Comparison of ENCODE assay signal across 4 fruit fly cellular contexts in genomic region chrX:19745908-19746604, dm6.
TF ChIP-seq lines count a peak whose summit lies in the region.

Gene parvin, plus strand, starts transcription at chrX:19746041.

- TF ChIP-seq CTCF in whole organism, embryonic (GFP tag; optimal IDR thresholded peaks at IDR 0.05; lab: Kevin White, UChicago): no peak

TF ChIP-seq in whole organism, adult, 20 proteins besides CTCF, POLR2A, EP300 and RAD21:
- TF ChIP-seq tj (GFP tag; optimal IDR thresholded peaks at IDR 0.05; lab: Kevin White, UChicago): peak; percentile 86
- peak; percentile 27 for TF ChIP-seq CG7101 (tag; optimal IDR thresholded peaks at IDR 0.05; lab: Kevin White, UChicago)
- no peak for TF ChIP-seq bab1 (GFP tag; optimal IDR thresholded peaks at IDR 0.05; lab: Kevin White, UChicago)

TF ChIP-seq in whole organism, embryonic, 481 proteins besides CTCF, POLR2A, EP300 and RAD21 (continues in another document):
- TF ChIP-seq CG13287 (GFP tag; IDR thresholded peaks at IDR 0.05; lab: Robert Waterston, UW; ENCODE audit: partially characterized antibody): peak; percentile 19; the same call in 1 of the 2 replicates
- TF ChIP-seq tx (GFP tag; optimal IDR thresholded peaks at IDR 0.05; lab: Kevin White, UChicago): peak; percentile 52
- TF ChIP-seq CG12071 (GFP tag; optimal IDR thresholded peaks at IDR 0.05; lab: Kevin White, UChicago): no peak
- TF ChIP-seq knrl (GFP tag; IDR thresholded peaks at IDR 0.05; lab: Robert Waterston, UW; ENCODE audit: partially characterized antibody): peak; percentile 37; the same call in 1 of the 3 replicates
- TF ChIP-seq E2f2 (GFP tag; IDR thresholded peaks at IDR 0.05; lab: Robert Waterston, UW): peak; percentile 35
- peak; percentile 57 for TF ChIP-seq BEAF-32 (GFP tag; optimal IDR thresholded peaks at IDR 0.05; lab: Kevin White, UChicago)
- peak; percentile 38 for TF ChIP-seq CG12659 (GFP tag; optimal IDR thresholded peaks at IDR 0.05; lab: Kevin White, UChicago)
- peak; percentile 5 for TF ChIP-seq Ets97D (GFP tag; optimal IDR thresholded peaks at IDR 0.05; lab: Kevin White, UChicago)
- peak; percentile 87 for TF ChIP-seq BtbVII (GFP tag; optimal IDR thresholded peaks at IDR 0.05; lab: Kevin White, UChicago)
- no peak for TF ChIP-seq CG17361 (GFP tag; IDR thresholded peaks at IDR 0.05; lab: Robert Waterston, UW)
- no peak for TF ChIP-seq CG2199 (GFP tag; IDR thresholded peaks at IDR 0.05; lab: Robert Waterston, UW)
- TF ChIP-seq Stat92E (GFP tag; optimal IDR thresholded peaks at IDR 0.05; lab: Kevin White, UChicago): peak in 1 of 3 experiments; percentile 33
- peak; percentile 56 for TF ChIP-seq Sry-δ (GFP tag; optimal IDR thresholded peaks at IDR 0.05; lab: Kevin White, UChicago)
- peak; percentile 28 for TF ChIP-seq Med (GFP tag; lab: Kevin White, UChicago)
- TF ChIP-seq MBD-R2 (GFP tag; IDR thresholded peaks at IDR 0.05; lab: Robert Waterston, UW): peak; percentile 35; the same call in 1 of the 2 replicates
- TF ChIP-seq CG11560 (tag; IDR thresholded peaks at IDR 0.05; lab: Robert Waterston, UW): peak; percentile 62; the same call in 1 of the 3 replicates
- TF ChIP-seq CG11398 (GFP tag; optimal IDR thresholded peaks at IDR 0.05; lab: Kevin White, UChicago): no peak
- peak; percentile 36 for TF ChIP-seq CG15514 (GFP tag; optimal IDR thresholded peaks at IDR 0.05; lab: Kevin White, UChicago)
- TF ChIP-seq CG7928 (GFP tag; optimal IDR thresholded peaks at IDR 0.05; lab: Kevin White, UChicago): no peak
- TF ChIP-seq CG6854 (GFP tag; optimal IDR thresholded peaks at IDR 0.05; lab: Kevin White, UChicago): no peak
- no peak for TF ChIP-seq HLH4C (GFP tag; IDR thresholded peaks at IDR 0.05; lab: Robert Waterston, UW; ENCODE audit: partially characterized antibody)
- TF ChIP-seq Dll (GFP tag; IDR thresholded peaks at IDR 0.05; lab: Robert Waterston, UW; ENCODE audit: partially characterized antibody): no peak
- no peak for TF ChIP-seq Poxn (GFP tag; IDR thresholded peaks at IDR 0.05; lab: Robert Waterston, UW)
- TF ChIP-seq CG1603 (tag; optimal IDR thresholded peaks at IDR 0.05; lab: Kevin White, UChicago): no peak
- TF ChIP-seq stwl (tag; optimal IDR thresholded peaks at IDR 0.05; lab: Kevin White, UChicago): peak; percentile 22
- TF ChIP-seq sob (GFP tag; IDR thresholded peaks at IDR 0.05; lab: Robert Waterston, UW): 0 out of 2 replicates have a peak, but pooled peaks have one; percentile 14
- TF ChIP-seq CG8290 (GFP tag; optimal IDR thresholded peaks at IDR 0.05; lab: Kevin White, UChicago): no peak
- TF ChIP-seq CG8290 (tag; optimal IDR thresholded peaks at IDR 0.05; lab: Kevin White, UChicago): peak in 1 of 2 experiments; percentile 18

TF ChIP-seq in whole organism, prepupa, 60 proteins besides CTCF, POLR2A, EP300 and RAD21:
- TF ChIP-seq Eip78C (GFP tag; lab: Kevin White, UChicago) (peak; percentile 56), Ets96B (tag; optimal IDR thresholded peaks at IDR 0.05; lab: Kevin White, UChicago) (no peak), achi (GFP tag; optimal IDR thresholded peaks at IDR 0.05; lab: Kevin White, UChicago) (peak; percentile 76), vri (GFP tag; optimal IDR thresholded peaks at IDR 0.05; lab: Kevin White, UChicago) (peak; percentile 66)

TF ChIP-seq in whole organism, wandering third instar larva, 38 proteins besides CTCF, POLR2A, EP300 and RAD21:
- TF ChIP-seq rgr (GFP tag; optimal IDR thresholded peaks at IDR 0.05; lab: Kevin White, UChicago) (peak; percentile 9), psq (GFP tag; optimal IDR thresholded peaks at IDR 0.05; lab: Kevin White, UChicago) (no peak), brk (GFP tag; optimal IDR thresholded peaks at IDR 0.05; lab: Kevin White, UChicago) (no peak)
